Fruit fly (Drosophila melanogaster): ENCODE data around the gene SoYb.
A peak's percentile ranks its signal among the peaks of the same experiment; 100 is the strongest.

SoYb gene

DNA sequence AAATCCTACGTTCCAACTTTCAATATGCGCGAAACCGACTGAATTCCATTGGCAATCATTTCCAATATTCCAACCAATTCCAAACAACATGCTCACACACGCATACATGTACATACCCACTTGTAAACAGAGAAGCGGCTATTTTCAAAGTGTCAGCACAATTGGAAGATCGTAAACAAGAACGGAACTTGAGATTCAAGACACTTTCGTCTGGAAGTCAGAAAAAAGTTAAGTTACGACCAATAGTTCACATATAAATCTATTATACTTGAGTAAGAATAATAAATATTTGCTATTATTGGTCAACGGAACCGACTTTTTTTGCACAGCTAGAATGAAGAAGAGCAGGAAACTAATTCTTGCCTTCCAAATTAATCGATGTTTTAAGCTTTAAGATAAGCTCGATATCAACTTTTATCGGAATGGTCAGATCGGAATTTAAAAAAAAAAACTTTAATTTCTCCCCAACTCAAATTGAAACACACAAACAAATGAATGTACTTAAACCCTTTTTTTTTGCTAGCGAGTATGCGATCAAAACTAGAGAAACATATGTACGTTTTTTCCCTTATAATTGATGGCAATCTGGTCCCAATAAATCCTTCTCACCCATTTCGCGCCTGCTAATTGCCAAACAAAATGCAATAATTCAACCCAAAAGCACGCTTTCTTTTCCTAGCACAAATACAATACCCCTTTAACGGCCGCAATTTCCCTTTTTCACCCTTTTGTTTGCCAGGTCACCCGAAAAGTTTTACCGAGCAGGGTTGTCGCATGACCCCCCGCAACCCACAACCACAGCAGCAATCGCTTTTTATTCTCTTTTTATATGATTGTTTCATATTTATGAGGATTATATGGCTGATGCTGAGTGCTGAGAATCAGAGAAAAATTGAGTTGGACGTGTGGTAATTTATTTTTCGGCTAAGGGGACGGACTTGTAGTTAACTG is at the start of gene SoYb, which contains the start of gene CG31875:
Gene SoYb, minus strand, starts transcription at position 329 of the 951 bp plus-strand sequence.
Gene CG31875, minus strand, starts transcription at position 329 of the 951 bp plus-strand sequence.
- no peak for TF ChIP-seq noc (tag; optimal IDR thresholded peaks at IDR 0.05)

DNA sequence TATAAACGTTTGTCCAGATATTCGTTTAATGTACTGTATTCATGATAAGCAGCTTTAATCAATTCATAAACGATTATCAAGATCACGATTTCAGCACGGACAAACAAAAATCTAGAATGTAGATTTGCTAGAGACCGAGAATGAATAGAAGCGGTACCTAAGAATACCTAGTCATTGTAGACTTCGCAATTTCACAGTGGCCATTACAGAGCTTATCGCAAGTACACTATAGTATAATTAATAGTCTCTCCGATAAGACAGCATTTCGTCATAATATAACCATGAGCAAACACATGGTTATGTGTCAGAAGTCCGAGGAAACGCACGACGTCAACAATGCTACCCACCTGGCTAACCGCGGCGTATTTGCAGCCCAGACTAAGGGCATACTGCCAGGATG is 46.7 kb upstream of the SoYb start, which contains the start of gene CG33301:
Gene CG33301, plus strand, starts transcription at position 301 of the 400 bp plus-strand sequence.
- no peak for TF ChIP-seq noc (tag; optimal IDR thresholded peaks at IDR 0.05)

DNA sequence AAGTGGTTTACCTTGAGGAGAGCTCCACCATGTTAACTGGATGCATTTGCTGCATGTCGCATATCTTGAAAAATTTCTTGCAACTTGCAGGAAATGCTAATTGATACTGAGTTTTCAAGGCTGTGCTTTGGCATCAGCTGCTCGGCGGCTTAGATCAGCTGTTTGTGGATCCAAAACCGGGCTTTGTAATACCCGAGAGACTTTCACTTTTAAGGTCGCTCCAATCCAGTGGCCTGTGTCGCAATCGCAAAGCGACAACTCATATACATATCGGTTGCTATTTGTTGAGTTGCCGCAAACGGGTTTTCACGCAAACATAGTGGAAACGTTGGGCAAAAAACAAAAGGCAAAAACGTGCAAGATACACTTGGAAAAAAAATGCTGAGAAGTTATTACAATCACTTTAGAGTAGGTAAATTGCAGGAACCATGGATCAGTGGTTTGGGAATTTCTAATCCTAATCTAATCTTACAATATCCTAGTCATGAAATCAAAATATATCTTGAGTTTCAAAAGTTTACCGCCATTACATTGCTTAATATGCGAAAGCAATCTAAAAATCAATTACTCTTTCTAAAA is 33.3 kb upstream of the SoYb start:
- no peak for TF ChIP-seq noc (tag; optimal IDR thresholded peaks at IDR 0.05)

DNA sequence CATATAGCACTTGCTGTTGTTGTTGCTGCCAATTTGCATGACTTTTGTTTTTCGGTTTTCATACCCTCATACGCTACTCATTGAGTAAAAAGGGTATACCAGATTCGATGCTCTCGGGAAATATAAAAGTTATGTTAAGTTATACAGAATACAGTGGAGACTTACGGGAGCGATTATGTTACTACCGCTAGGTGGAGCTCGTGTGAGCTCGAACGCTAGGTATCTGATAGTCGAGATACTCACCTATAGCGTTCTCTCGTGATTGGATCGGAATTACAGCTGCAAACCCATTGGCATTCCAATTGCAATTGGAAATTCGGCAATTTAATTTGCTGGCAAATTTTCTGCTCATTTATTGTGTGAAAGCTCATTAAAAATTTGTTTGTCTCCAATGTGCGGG is 30.9 kb upstream of the SoYb start:
- TF ChIP-seq noc (tag; optimal IDR thresholded peaks at IDR 0.05), result no peak

DNA sequence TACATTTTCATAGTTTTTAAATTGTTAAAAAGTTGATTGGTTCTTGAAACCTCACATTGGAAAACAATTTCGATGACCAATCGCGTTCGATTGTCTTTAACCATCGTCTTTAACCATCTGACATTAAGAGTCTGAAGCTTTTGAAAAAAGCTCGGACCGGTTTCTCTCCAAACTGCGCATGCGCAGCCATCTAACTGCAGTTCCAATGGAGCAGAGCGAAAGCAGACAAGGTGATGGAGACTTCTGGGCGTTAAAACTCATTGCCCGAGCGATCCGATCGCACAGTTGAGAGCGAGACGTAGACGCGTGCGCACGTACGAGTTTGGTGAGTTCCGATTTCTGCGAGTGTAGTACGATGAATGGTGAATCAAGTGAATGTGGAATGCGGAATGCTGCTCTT is 29.9 kb upstream of the SoYb start, which contains the start of gene obst-B:
Gene obst-B, plus strand, starts transcription at position 276 of the 400 bp plus-strand sequence.
- no peak for TF ChIP-seq noc (tag; optimal IDR thresholded peaks at IDR 0.05)

DNA sequence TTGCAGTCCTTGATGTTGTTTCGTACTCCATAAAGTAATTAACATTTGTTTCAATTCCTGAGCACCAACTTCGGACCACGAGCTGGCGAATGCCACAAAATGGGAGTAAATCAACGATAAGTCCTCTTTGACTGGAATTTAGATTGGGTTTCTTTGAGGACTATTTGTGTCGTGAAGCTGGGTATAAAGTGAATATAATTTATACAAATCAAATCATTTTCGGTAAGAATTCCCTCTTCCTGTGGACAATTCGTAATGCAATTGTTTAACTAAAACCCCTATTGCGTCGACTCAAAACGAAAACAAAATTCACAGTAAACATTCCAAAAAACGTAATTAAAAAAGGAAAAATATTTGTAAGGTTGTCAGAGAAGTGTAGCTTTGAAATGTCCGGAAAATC is 23.8 kb upstream of the SoYb start, which contains the start of gene CG13127:
Gene CG13127, plus strand, starts transcription at position 301 of the 400 bp plus-strand sequence.
- TF ChIP-seq noc (tag; optimal IDR thresholded peaks at IDR 0.05), result no peak

DNA sequence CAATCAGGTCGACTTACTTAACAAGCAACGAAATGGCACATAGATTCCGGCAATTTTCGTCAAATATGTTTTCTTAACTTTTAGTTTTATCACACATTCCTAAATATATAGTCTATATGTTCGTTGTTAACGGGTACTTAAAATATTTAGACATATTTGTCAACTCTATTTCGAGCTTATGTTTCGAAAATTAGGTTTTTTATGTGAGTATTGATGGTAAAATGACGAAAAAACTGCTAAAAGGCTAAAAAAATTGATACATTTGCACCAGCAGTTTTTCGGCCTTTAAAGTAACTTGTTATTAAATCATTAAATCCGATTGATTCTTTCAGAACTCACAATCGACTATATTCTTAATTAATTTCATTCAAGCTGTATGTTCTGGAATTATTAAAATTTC is 14.8 kb upstream of the SoYb start, which contains the start of gene CG13131:
Gene CG13131, minus strand, starts transcription at position 101 of the 400 bp plus-strand sequence.
- no peak for TF ChIP-seq noc (tag; optimal IDR thresholded peaks at IDR 0.05)

DNA sequence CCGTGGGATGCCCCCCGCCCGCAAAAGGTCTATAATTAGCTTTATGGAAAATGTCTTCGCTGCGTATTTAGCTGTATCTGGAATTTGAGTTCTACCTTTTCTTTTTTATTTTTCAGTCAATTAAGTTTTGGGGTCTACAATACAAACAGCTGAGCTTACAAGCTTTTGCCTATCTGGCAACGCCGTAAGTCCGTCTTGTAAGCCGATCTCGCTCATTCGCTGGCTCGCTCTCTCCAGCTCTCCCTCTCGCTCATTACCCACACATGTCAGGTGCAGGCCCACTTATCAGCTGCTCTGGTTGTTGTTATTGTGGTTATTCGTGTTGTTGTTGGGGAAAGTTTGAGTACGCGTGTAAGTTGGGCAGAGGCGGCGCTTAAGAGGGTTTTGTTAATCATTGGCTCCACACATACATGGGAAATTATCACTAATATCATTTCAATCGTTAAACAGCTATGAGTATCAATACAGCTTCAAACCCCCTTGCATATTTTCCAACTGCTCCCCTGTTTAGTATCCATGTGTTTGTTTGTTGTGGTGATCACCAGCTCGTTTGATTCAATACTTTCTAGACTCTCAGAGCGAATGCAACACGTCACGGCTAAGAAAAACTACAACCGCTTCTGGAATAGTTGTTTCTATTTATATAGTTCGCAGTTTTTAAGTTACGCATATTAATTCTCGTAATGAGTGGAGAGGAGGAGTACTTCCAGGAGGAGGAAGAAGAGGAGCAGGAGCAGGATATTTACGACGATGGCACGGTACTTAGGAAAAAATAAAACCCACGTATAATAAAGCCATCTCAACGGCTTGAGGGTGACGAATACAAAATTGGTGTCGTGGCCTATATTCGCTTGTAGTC is 7.5 kb upstream of the SoYb start:
- peak; percentile 99 for TF ChIP-seq noc (tag; optimal IDR thresholded peaks at IDR 0.05)

DNA sequence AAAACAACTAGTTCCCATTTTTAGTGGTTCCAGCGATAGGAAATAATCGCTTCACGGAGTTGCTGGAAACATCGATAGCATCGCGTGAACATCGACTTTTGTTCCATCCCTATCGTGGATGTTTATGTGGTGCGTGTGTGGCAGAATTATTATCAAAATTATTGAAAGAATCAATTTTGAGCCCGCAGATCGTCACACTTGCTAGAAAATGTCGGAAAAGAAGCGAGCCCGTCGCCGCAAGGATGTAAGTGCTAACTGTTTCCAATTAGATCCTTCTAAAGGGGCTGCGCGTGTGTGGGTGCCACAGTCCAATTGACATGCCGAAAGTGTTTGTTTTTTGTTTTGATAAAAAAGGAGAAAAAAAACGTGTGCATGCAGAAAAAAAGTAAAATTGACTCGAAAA is 6.8 kb upstream of the SoYb start, which contains the start of gene Trp1:
Gene Trp1, plus strand, starts transcription at position 89 of the 403 bp plus-strand sequence.
- no peak for TF ChIP-seq noc (tag; optimal IDR thresholded peaks at IDR 0.05)

DNA sequence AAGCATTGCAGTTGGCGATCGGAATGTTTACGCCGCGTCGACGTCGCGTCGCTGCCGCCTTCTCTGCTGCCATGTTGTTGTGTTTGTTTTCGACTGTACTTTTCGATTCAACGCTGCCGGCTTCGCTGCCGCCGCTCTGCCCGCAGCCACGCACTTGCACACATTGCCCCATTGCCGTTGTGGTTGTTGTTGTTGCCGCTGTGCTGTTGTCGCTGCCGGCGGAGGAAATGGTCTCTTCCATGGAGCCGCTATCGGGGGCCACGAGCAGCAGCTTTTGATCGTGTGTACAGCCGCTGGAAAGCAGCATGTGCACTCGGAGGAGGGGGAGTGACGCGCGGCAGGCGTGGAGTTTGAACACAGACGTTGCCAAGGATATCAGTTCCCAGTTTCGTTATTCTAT is 2.0 kb upstream of the SoYb start:
- no peak for TF ChIP-seq noc (tag; optimal IDR thresholded peaks at IDR 0.05)

DNA sequence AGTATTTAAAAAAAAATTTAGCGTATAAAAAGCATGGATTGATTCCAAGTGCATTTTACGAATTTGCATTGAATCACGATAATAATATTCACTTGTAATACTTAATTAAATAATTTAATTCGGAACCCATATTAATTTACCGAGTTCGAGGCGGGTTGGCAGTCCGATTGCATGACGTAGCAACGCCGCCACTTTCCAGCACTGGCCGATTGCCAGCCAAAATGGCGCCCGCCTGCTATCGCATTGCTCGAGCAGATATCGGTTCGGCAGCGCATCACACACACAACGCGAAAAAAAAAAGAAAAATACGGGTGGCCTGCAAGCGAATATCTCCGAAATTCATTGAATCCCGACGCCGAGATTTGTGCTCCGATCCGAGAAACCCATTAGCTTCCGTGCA is 1.1 kb upstream of the SoYb start, which contains the start of gene Ndf:
Gene Ndf, plus strand, starts transcription at position 240 of the 400 bp plus-strand sequence.
- peak; percentile 9 for TF ChIP-seq noc (tag; optimal IDR thresholded peaks at IDR 0.05)

DNA sequence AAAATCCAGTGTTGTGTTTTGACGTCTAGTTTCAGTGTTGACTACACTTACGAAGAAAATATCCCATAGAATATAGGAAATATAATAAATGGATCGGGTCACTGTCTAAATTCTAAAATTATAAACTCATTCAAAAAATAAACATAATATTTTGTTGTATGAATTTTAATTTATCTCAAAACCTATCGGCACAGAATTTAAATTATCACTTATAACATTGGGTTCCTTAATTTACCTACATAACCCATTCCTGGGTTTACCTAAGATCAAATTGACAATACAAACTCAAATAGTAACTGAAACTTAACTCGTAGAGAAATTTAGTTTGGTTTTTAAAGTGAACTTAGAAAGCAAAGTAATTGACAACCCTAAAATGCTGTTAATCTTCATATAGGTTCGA is 6.0 kb downstream of the SoYb start:
- TF ChIP-seq noc (tag; optimal IDR thresholded peaks at IDR 0.05), result no peak

DNA sequence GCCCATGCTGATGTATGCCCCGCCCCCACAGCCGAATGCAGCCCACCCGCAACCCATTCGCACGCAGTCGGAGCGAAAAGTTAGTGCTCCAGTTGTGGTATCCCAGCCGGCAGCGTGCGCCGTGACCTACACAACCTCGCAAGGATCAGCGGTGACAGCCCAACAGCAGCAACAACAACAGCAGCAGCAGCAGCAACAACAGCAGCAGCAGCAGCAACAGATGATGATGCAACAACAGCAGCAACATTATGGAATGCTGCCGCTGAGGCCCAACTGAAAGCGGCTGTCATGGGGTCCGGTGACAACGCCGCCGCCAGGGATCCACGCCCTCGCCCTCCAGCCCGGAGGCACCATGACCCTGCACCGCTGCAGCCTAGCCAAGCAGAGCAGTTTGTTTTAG is 8.2 kb downstream of the SoYb start:
- TF ChIP-seq noc (tag; optimal IDR thresholded peaks at IDR 0.05), result no peak

DNA sequence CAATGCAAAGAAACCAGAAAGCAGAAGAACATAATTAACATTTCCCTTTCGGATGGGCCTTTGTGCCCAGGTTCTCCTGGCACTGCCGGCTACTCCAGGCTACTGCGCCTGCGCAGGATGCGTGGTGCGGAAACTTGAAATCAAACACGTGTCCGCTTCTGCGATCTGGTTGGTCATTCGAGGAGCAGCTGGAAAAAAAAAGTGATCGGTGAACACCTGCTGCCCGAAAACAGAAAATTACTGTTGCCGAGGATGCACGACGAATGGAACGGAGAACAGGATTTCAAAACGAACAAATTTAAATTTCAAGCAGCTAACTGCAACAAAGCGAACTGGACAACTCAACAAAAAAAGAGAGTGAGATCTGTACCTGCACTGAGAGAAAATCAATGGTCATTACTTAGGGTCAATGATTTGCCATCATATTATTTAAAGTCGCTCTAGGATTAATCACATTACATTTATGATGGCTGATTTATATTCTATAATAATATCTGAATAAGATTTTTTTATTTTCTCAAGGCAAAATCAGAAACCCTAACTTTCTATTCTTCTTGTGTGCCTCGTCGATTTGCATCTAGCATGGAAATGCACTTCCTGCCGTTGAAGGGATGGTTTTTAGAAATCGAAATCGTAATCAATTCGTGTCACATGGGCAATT is 12.6 kb downstream of the SoYb start:
- no peak for TF ChIP-seq noc (tag; optimal IDR thresholded peaks at IDR 0.05)

DNA sequence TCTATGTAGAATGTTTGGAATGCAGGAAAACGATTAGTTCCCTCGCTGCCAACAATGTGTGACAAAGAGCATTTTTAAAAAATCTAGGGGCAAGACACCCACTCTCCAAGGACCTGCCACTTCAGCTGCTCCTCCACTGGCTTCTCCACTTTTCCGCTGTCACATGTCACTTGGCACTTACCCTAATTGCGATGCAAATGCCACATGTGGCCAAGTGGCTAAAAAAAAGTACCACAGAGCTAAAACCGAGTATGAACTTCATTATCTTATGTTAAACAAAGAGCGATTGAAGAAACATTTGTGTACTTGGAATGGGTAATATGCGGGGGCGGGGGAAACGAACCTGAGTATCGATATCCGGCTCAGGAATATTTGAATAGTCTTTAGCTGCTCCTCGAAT is 13.3 kb downstream of the SoYb start:
- TF ChIP-seq noc (tag; optimal IDR thresholded peaks at IDR 0.05), result no peak

Measured in whole organism, larva.